Fruit fly (Drosophila melanogaster) whole organism, prepupa: ENCODE results near the gene CG13625.
A peak's percentile ranks its signal among the peaks of the same experiment; 100 is the strongest.

Experiments used
- Blimp-1 ChIP-seq: fragments of 200-800 bp; sonication (Bioruptor generic); optimal IDR thresholded peaks from 3 replicates; lab custom pipeline; 2017; ENCODE audit warnings: missing biosample characterization, missing genetic modification characterization, mild to moderate bottlenecking, moderate library complexity, missing genetic modification reagents
- CG10631 ChIP-seq: fragments of 200-800 bp; sonication (Bioruptor generic); optimal IDR thresholded peaks from 2 replicates; lab custom pipeline; 2016; ENCODE audit warnings: missing biosample characterization, missing genetic modification characterization
- CG11762 ChIP-seq: fragments of 200-800 bp; sonication (Bioruptor generic); optimal IDR thresholded peaks from 3 replicates; lab custom pipeline; 2016; ENCODE audit warnings: missing biosample characterization, missing genetic modification characterization; ENCODE audit not compliant: insufficient read depth
- CG15336 ChIP-seq: fragments of 200-800 bp; sonication (Bioruptor generic); IDR thresholded peaks from 2 replicates; pipeline ENCODE4 v1.3.6; 2022; ENCODE audit warnings: missing biosample characterization, missing genetic modification characterization
- CG1621 ChIP-seq: fragments of 200-800 bp; sonication (Bioruptor generic); optimal IDR thresholded peaks from 3 replicates; lab custom pipeline; 2018; ENCODE audit warnings: missing biosample characterization, mild to moderate bottlenecking, missing genetic modification characterization
- CG16779 ChIP-seq: fragments of 200-800 bp; sonication (Bioruptor generic); optimal IDR thresholded peaks from 3 replicates; lab custom pipeline; 2017; ENCODE audit warnings: missing biosample characterization, mild to moderate bottlenecking, missing genetic modification characterization
- CG3032 ChIP-seq: fragments of 200-800 bp; optimal IDR thresholded peaks from 2 replicates; lab custom pipeline; 2019; ENCODE audit warnings: missing biosample characterization, mild to moderate bottlenecking, missing genetic modification characterization, moderate library complexity
- CG31627 ChIP-seq: fragments of 200-800 bp; sonication (Bioruptor generic); optimal IDR thresholded peaks from 3 replicates; lab custom pipeline; 2016; ENCODE audit warnings: missing biosample characterization, missing genetic modification characterization
- CG32006 ChIP-seq: fragments of 200-800 bp; sonication (Bioruptor generic); optimal IDR thresholded peaks from 3 replicates; lab custom pipeline; 2017; ENCODE audit warnings: missing biosample characterization, mild to moderate bottlenecking, missing genetic modification characterization
- CG4318 ChIP-seq: fragments of 200-800 bp; sonication (Bioruptor generic); optimal IDR thresholded peaks from 3 replicates; lab custom pipeline; 2017; ENCODE audit warnings: missing biosample characterization, mild to moderate bottlenecking, missing genetic modification characterization
- CG6163 ChIP-seq: fragments of 200-800 bp; sonication (Bioruptor generic); IDR thresholded peaks from 3 replicates; pipeline ENCODE4 v1.3.6; 2022; ENCODE audit warnings: missing biosample characterization, missing genetic modification characterization
- CG6276 ChIP-seq: fragments of 200-800 bp; sonication (Bioruptor generic); optimal IDR thresholded peaks from 2 replicates; lab custom pipeline; 2017; ENCODE audit warnings: missing biosample characterization, mild to moderate bottlenecking, missing genetic modification characterization
- CG6792 ChIP-seq: fragments of 200-800 bp; sonication (Bioruptor generic); optimal IDR thresholded peaks from 3 replicates; lab custom pipeline; 2016; ENCODE audit warnings: missing biosample characterization, missing genetic modification characterization
- CG8119 ChIP-seq: fragments of 200-800 bp; sonication (Bioruptor generic); IDR thresholded peaks from 3 replicates; pipeline ENCODE4 v1.3.6; 2022; ENCODE audit warnings: missing biosample characterization, missing genetic modification characterization
- CG8319 ChIP-seq: fragments of 200-800 bp; sonication (Bioruptor generic); optimal IDR thresholded peaks from 3 replicates; lab custom pipeline; 2016; ENCODE audit warnings: missing biosample characterization, missing genetic modification characterization
- CG8632 ChIP-seq: fragments of 200-800 bp; sonication (Bioruptor generic); optimal IDR thresholded peaks from 3 replicates; lab custom pipeline; 2016; ENCODE audit warnings: missing biosample characterization, missing genetic modification characterization
- CG9139 ChIP-seq: fragments of 200-800 bp; sonication (Bioruptor generic); optimal IDR thresholded peaks from 3 replicates; lab custom pipeline; 2017; ENCODE audit warnings: missing biosample characterization, mild to moderate bottlenecking, missing genetic modification characterization
- Eip78C ChIP-seq: fragments of 200-800 bp; sonication (Bioruptor generic); peaks from one replicate; lab custom pipeline; 2016; ENCODE audit warnings: missing biosample characterization, missing genetic modification characterization
- Eip93F ChIP-seq: fragments of 200-800 bp; sonication (Bioruptor generic); optimal IDR thresholded peaks from 2 replicates; lab custom pipeline; 2016; ENCODE audit warnings: missing biosample characterization, mild to moderate bottlenecking, missing genetic modification characterization
- Ets96B ChIP-seq: fragments of 200-800 bp; optimal IDR thresholded peaks from 2 replicates; lab custom pipeline; 2019; ENCODE audit warnings: missing biosample characterization, mild to moderate bottlenecking, missing genetic modification characterization, moderate library complexity
- Gug ChIP-seq: fragments of 200-800 bp; sonication (Bioruptor generic); IDR thresholded peaks from 2 replicates; pipeline ENCODE4 v1.3.6; 2022; ENCODE audit warnings: missing biosample characterization, missing genetic modification characterization
- Hr38 ChIP-seq: sonication (Bioruptor generic); optimal IDR thresholded peaks from 2 replicates; lab custom pipeline; 2016; ENCODE audit warnings: missing biosample characterization, missing genetic modification characterization
- Lpt ChIP-seq: fragments of 200-800 bp; sonication (Bioruptor generic); optimal IDR thresholded peaks from 3 replicates; lab custom pipeline; 2016; ENCODE audit warnings: missing biosample characterization, missing genetic modification characterization
- Met ChIP-seq: fragments of 200-800 bp; sonication (Bioruptor generic); optimal IDR thresholded peaks from 3 replicates; lab custom pipeline; 2016; ENCODE audit warnings: missing biosample characterization, missing genetic modification characterization
- OdsH ChIP-seq: fragments of 200-800 bp; sonication (Bioruptor generic); optimal IDR thresholded peaks from 3 replicates; lab custom pipeline; 2016; ENCODE audit warnings: missing biosample characterization, missing genetic modification characterization
- Smox ChIP-seq: fragments of 200-800 bp; sonication (Bioruptor generic); optimal IDR thresholded peaks from 3 replicates; lab custom pipeline; 2016; ENCODE audit warnings: missing biosample characterization, missing genetic modification characterization
- Sox14 ChIP-seq: fragments of 200-800 bp; sonication (Bioruptor generic); optimal IDR thresholded peaks from 3 replicates; lab custom pipeline; 2016; ENCODE audit warnings: missing biosample characterization, missing genetic modification characterization
- Sox15 ChIP-seq: fragments of 200-800 bp; sonication (Bioruptor generic); optimal IDR thresholded peaks from 3 replicates; lab custom pipeline; 2016; ENCODE audit warnings: missing biosample characterization, missing genetic modification characterization
- acj6 ChIP-seq: fragments of 200-800 bp; sonication (Bioruptor generic); optimal IDR thresholded peaks from 3 replicates; lab custom pipeline; 2016; ENCODE audit warnings: missing biosample characterization, missing genetic modification characterization
- dac ChIP-seq: fragments of 200-800 bp; sonication (Bioruptor generic); optimal IDR thresholded peaks from 2 replicates; lab custom pipeline; 2017; ENCODE audit warnings: missing biosample characterization, mild to moderate bottlenecking, missing genetic modification characterization
- dsx ChIP-seq: fragments of 200-800 bp; optimal IDR thresholded peaks from 3 replicates; lab custom pipeline; 2019; ENCODE audit warnings: missing biosample characterization, mild to moderate bottlenecking, missing genetic modification characterization, moderate library complexity; ENCODE audit not compliant: poor library complexity, severe bottlenecking
- eg ChIP-seq: fragments of 200-800 bp; sonication (Bioruptor generic); IDR thresholded peaks from 3 replicates; pipeline ENCODE4 v1.3.6; 2022; ENCODE audit warnings: missing biosample characterization, missing genetic modification characterization
- esn ChIP-seq: fragments of 200-800 bp; sonication (Bioruptor generic); optimal IDR thresholded peaks from 2 replicates; lab custom pipeline; 2016; ENCODE audit warnings: missing biosample characterization, mild to moderate bottlenecking, missing genetic modification characterization, moderate library complexity
- fd59A ChIP-seq: fragments of 200-800 bp; sonication (Bioruptor generic); optimal IDR thresholded peaks from 2 replicates; lab custom pipeline; 2017; ENCODE audit warnings: missing biosample characterization, mild to moderate bottlenecking, missing genetic modification characterization, missing genetic modification reagents
- fkh ChIP-seq: fragments of 200-800 bp; sonication (Bioruptor generic); optimal IDR thresholded peaks from 3 replicates; lab custom pipeline; 2017; ENCODE audit warnings: missing biosample characterization, mild to moderate bottlenecking, missing genetic modification characterization, moderate library complexity
- lz ChIP-seq: fragments of 200-800 bp; sonication (Bioruptor generic); optimal IDR thresholded peaks from 3 replicates; lab custom pipeline; 2016; ENCODE audit warnings: missing biosample characterization, missing genetic modification characterization
- net ChIP-seq: fragments of 200-800 bp; sonication (Bioruptor generic); optimal IDR thresholded peaks from 3 replicates; lab custom pipeline; 2016; ENCODE audit warnings: missing biosample characterization, missing genetic modification characterization
- salr ChIP-seq, 2 experiments: fragments of 200-800 bp; sonication (Bioruptor generic); optimal IDR thresholded peaks; 3 replicates each; lab custom pipeline; 2016 to 2018; ENCODE audit warnings: missing biosample characterization in 2 of 2, missing genetic modification characterization in 2 of 2, mild to moderate bottlenecking in 1 of 2
- spab ChIP-seq: fragments of 200-800 bp; sonication (Bioruptor generic); optimal IDR thresholded peaks from 2 replicates; lab custom pipeline; 2017; ENCODE audit warnings: missing biosample characterization, mild to moderate bottlenecking, missing genetic modification characterization, missing genetic modification reagents
- ss ChIP-seq, 2 experiments: fragments of 200-800 bp; sonication (Bioruptor generic); optimal IDR thresholded peaks; 2 replicates in 1 of 2; 3 replicates in 1 of 2; lab custom pipeline; 2017 to 2018; ENCODE audit warnings: mild to moderate bottlenecking in 2 of 2, missing biosample characterization in 2 of 2, missing genetic modification characterization in 2 of 2, moderate library complexity in 1 of 2
- svp ChIP-seq: fragments of 200-800 bp; sonication (Bioruptor generic); peaks from one replicate; lab custom pipeline; 2016; ENCODE audit warnings: missing biosample characterization, missing genetic modification characterization
- topi ChIP-seq: fragments of 200-800 bp; sonication (Bioruptor generic); optimal IDR thresholded peaks from 3 replicates; lab custom pipeline; 2016; ENCODE audit warnings: missing biosample characterization, missing genetic modification characterization
- vri ChIP-seq: fragments of 200-800 bp; sonication (Bioruptor generic); optimal IDR thresholded peaks from 3 replicates; lab custom pipeline; 2016; ENCODE audit warnings: missing biosample characterization, mild to moderate bottlenecking, missing genetic modification characterization

CG13625 gene

dm6 chr3R:24629877-24630808, 45.2 kb upstream of the CG13625 start, which contains the start of gene Wsck:
Gene Wsck (minus strand): TSS chr3R:24630075.
- TF ChIP-seq CG1621 (tag; lab: Kevin White, UChicago) (peak; percentile 67), Lpt (GFP tag; lab: Kevin White, UChicago) (peak; percentile 53), Sox14 (GFP tag; lab: Kevin White, UChicago) (peak; percentile 96), fkh (peak; percentile 98), eg (peak; percentile 37; the same call in 1 of the 3 replicates), Eip78C (peak; percentile 71), Ets96B (tag; lab: Kevin White, UChicago) (no peak), net (GFP tag; lab: Kevin White, UChicago) (peak; percentile 24), Smox (GFP tag; lab: Kevin White, UChicago) (no peak), CG6163 (peak; percentile 55; the same call in 1 of the 3 replicates), CG8119 (GFP tag; lab: Robert Waterston, UW) (peak; percentile 21; the same call in 1 of the 3 replicates), CG8319 (GFP tag; lab: Kevin White, UChicago) (no peak), svp (GFP tag; lab: Kevin White, UChicago) (no peak), CG15336 (no peak), esn (peak; percentile 39), CG3032 (tag; lab: Kevin White, UChicago) (no peak)
- TF ChIP-seq, all 60 proteins: peak for 10

- TF ChIP-seq vri (GFP tag; lab: Kevin White, UChicago) (peak; percentile 43), Lpt (GFP tag; lab: Kevin White, UChicago) (no peak), CG6276 (GFP tag; lab: Kevin White, UChicago) (peak; percentile 15), eg (peak; percentile 24; the same call in 1 of the 3 replicates), CG4318 (GFP tag; lab: Kevin White, UChicago) (no peak)
Observed at dm6 chr3R:24626667-24627066, 41.7 kb upstream of the CG13625 start.

dm6 chr3R:24626003-24626486, 41.1 kb upstream of the CG13625 start:
- peak; percentile 87 for TF ChIP-seq Eip78C
- no peak for TF ChIP-seq CG11762 (GFP tag; lab: Kevin White, UChicago)
- peak; percentile 12 for TF ChIP-seq Sox15
- TF ChIP-seq CG32006 (GFP tag; lab: Kevin White, UChicago): peak; percentile 73
- peak; percentile 17 for TF ChIP-seq acj6
- TF ChIP-seq spab (GFP tag; lab: Kevin White, UChicago): no peak
- TF ChIP-seq CG16779: no peak
- peak; percentile 10 for TF ChIP-seq fd59A
- no peak for TF ChIP-seq vri (GFP tag; lab: Kevin White, UChicago)
- TF ChIP-seq CG6792 (GFP tag; lab: Kevin White, UChicago): no peak
- no peak for TF ChIP-seq CG10631 (GFP tag; lab: Kevin White, UChicago)
- TF ChIP-seq CG8119 (GFP tag; lab: Robert Waterston, UW): 0 out of 3 replicates have a peak, but pooled peaks have one; percentile 49
- peak; percentile 55 for TF ChIP-seq lz (GFP tag; lab: Kevin White, UChicago)
- TF ChIP-seq CG9139 (GFP tag; lab: Kevin White, UChicago): no peak
- TF ChIP-seq salr (GFP tag; optimal IDR thresholded peaks at IDR 0.05; lab: Kevin White, UChicago): no peak
- peak; percentile 38 for TF ChIP-seq dac (GFP tag; lab: Kevin White, UChicago)
- no peak for TF ChIP-seq OdsH
- TF ChIP-seq CG4318 (GFP tag; lab: Kevin White, UChicago): no peak
- peak; percentile 24 for TF ChIP-seq topi (GFP tag; lab: Kevin White, UChicago)
- TF ChIP-seq Met (GFP tag; lab: Kevin White, UChicago): no peak
- no peak for TF ChIP-seq ss (GFP tag; optimal IDR thresholded peaks at IDR 0.05; lab: Kevin White, UChicago)
- no peak for TF ChIP-seq Smox (GFP tag; lab: Kevin White, UChicago)
- peak; percentile 46 for TF ChIP-seq CG8632
- peak; percentile 59 for TF ChIP-seq Eip93F (GFP tag; lab: Kevin White, UChicago)
- peak; percentile 46 for TF ChIP-seq CG31627 (GFP tag; lab: Kevin White, UChicago)
- TF ChIP-seq Gug: no peak
- peak; percentile 58; the same call in 1 of the 3 replicates for TF ChIP-seq CG6163
- TF ChIP-seq Lpt (GFP tag; lab: Kevin White, UChicago): peak; percentile 30
- TF ChIP-seq dsx: no peak
- no peak for TF ChIP-seq Hr38
- no peak for TF ChIP-seq Blimp-1 (GFP tag; lab: Kevin White, UChicago)
- peak; percentile 65 for TF ChIP-seq net (GFP tag; lab: Kevin White, UChicago)
- TF ChIP-seq CG3032 (tag; lab: Kevin White, UChicago): no peak
- peak; percentile 36 for TF ChIP-seq Sox14 (GFP tag; lab: Kevin White, UChicago)
